Fruit fly (Drosophila melanogaster) whole organism, embryonic: ENCODE measurements around the gene Snapin.

Experiments used
- Asciz ChIP-seq: fragments of 200-800 bp; sonication (Bioruptor generic); optimal IDR thresholded peaks from 2 replicates; lab custom pipeline; 2017; ENCODE audit warnings: missing biosample characterization, mild to moderate bottlenecking, missing genetic modification characterization, missing genetic modification reagents
- Atf6 ChIP-seq: fragments of 200-800 bp; sonication (Bioruptor generic); IDR thresholded peaks from 2 replicates; pipeline ENCODE4 v1.3.6; 2022; ENCODE audit warnings: missing biosample characterization, missing genetic modification characterization
- B-H2 ChIP-seq: fragments of 200-800 bp; sonication (Bioruptor generic); optimal IDR thresholded peaks from 2 replicates; lab custom pipeline; 2018; ENCODE audit warnings: missing biosample characterization, mild to moderate bottlenecking, missing genetic modification characterization
- CG10321 ChIP-seq: fragments of 200-800 bp; sonication (Bioruptor generic); IDR thresholded peaks from 2 replicates; pipeline ENCODE4 v1.3.6; 2022; ENCODE audit warnings: missing biosample characterization, missing genetic modification characterization
- CG10654 ChIP-seq: fragments of 200-800 bp; sonication (Bioruptor generic); optimal IDR thresholded peaks from 2 replicates; lab custom pipeline; 2016; ENCODE audit warnings: missing biosample characterization, missing genetic modification characterization
- CG11696 ChIP-seq: fragments of 200-800 bp; sonication (Bioruptor generic); IDR thresholded peaks from 2 replicates; pipeline ENCODE4 v1.3.6; 2022; ENCODE audit warnings: missing biosample characterization, missing genetic modification characterization
- CG12391 ChIP-seq: fragments of 200-800 bp; sonication (Bioruptor generic); optimal IDR thresholded peaks from 3 replicates; lab custom pipeline; 2018; ENCODE audit warnings: missing biosample characterization, mild to moderate bottlenecking, missing genetic modification characterization, moderate library complexity
- CG12942 ChIP-seq: fragments of 200-800 bp; sonication (Bioruptor generic); optimal IDR thresholded peaks from 3 replicates; lab custom pipeline; 2016; ENCODE audit warnings: missing biosample characterization, missing genetic modification characterization
- CG15269 ChIP-seq: fragments of 200-800 bp; sonication (Bioruptor generic); optimal IDR thresholded peaks from 2 replicates; lab custom pipeline; 2018; ENCODE audit warnings: missing biosample characterization, mild to moderate bottlenecking, missing genetic modification characterization, moderate library complexity
- CG17568 ChIP-seq: fragments of 200-800 bp; sonication (Bioruptor generic); optimal IDR thresholded peaks from 2 replicates; lab custom pipeline; 2018; ENCODE audit warnings: missing biosample characterization, mild to moderate bottlenecking, missing genetic modification characterization, moderate library complexity
- CG18476 ChIP-seq: fragments of 200-800 bp; sonication (Bioruptor generic); optimal IDR thresholded peaks from 2 replicates; lab custom pipeline; 2016; ENCODE audit warnings: missing biosample characterization, mild to moderate bottlenecking, missing genetic modification characterization
- CG33213 ChIP-seq: fragments of 200-800 bp; sonication (Bioruptor generic); optimal IDR thresholded peaks from 3 replicates; lab custom pipeline; 2016; ENCODE audit warnings: missing biosample characterization, missing genetic modification characterization
- CG4360 ChIP-seq: fragments of 200-800 bp; sonication (Bioruptor generic); IDR thresholded peaks from 2 replicates; pipeline ENCODE4 v1.3.6; 2022; ENCODE audit warnings: missing biosample characterization, missing genetic modification characterization
- CG4820 ChIP-seq: fragments of 200-800 bp; sonication (Bioruptor generic); optimal IDR thresholded peaks from 3 replicates; lab custom pipeline; 2016; ENCODE audit warnings: missing biosample characterization, missing genetic modification characterization
- CG6175 ChIP-seq: fragments of 200-800 bp; sonication (Bioruptor generic); IDR thresholded peaks from 3 replicates; pipeline ENCODE4 v1.3.6; 2022; ENCODE audit warnings: missing biosample characterization, missing genetic modification characterization
- CG7271 ChIP-seq: fragments of 200-800 bp; sonication (Bioruptor generic); optimal IDR thresholded peaks from 2 replicates; lab custom pipeline; 2018; ENCODE audit warnings: missing biosample characterization, mild to moderate bottlenecking, missing genetic modification characterization, moderate library complexity
- CG7372 ChIP-seq: fragments of 200-800 bp; sonication (Bioruptor generic); IDR thresholded peaks from 2 replicates; pipeline ENCODE4 v1.3.6; 2022; ENCODE audit warnings: missing biosample characterization, missing genetic modification characterization
- CG8765 ChIP-seq: fragments of 200-800 bp; sonication (Bioruptor generic); IDR thresholded peaks from 2 replicates; pipeline ENCODE4 v1.3.6; 2022; ENCODE audit warnings: missing biosample characterization, missing genetic modification characterization
- D19A ChIP-seq: fragments of 200-800 bp; optimal IDR thresholded peaks from 3 replicates; lab custom pipeline; 2019; ENCODE audit warnings: missing biosample characterization, mild to moderate bottlenecking, missing genetic modification characterization, moderate library complexity
- Dek ChIP-seq: fragments of 200-800 bp; sonication (Bioruptor generic); optimal IDR thresholded peaks from 3 replicates; lab custom pipeline; 2019; ENCODE audit warnings: missing biosample characterization, mild to moderate bottlenecking, missing genetic modification characterization, moderate library complexity
- Dip2 ChIP-seq: fragments of 200-800 bp; sonication (Bioruptor generic); IDR thresholded peaks from 2 replicates; pipeline ENCODE4 v1.3.6; 2022; ENCODE audit warnings: missing biosample characterization, missing genetic modification characterization
- Dll ChIP-seq: fragments of 200-800 bp; sonication (Bioruptor generic); IDR thresholded peaks from 4 replicates; pipeline ENCODE4 v1.3.6; 2022; ENCODE audit warnings: missing biosample characterization, missing genetic modification characterization; ENCODE audit not compliant: partially characterized antibody
- Drgx ChIP-seq: fragments of 200-800 bp; sonication (Bioruptor generic); IDR thresholded peaks from 2 replicates; pipeline ENCODE4 v1.3.6; 2022; ENCODE audit warnings: missing biosample characterization, missing genetic modification characterization
- E2f2 ChIP-seq: fragments of 200-800 bp; sonication (Bioruptor generic); IDR thresholded peaks from 2 replicates; pipeline ENCODE4 v1.3.6; 2022; ENCODE audit warnings: missing biosample characterization, missing genetic modification characterization
- Fer1 ChIP-seq: fragments of 200-800 bp; sonication (Bioruptor generic); optimal IDR thresholded peaks from 2 replicates; lab custom pipeline; 2017; ENCODE audit warnings: missing biosample characterization, mild to moderate bottlenecking, missing genetic modification characterization
- HHEX ChIP-seq: fragments of 200-800 bp; sonication (Bioruptor generic); optimal IDR thresholded peaks from 3 replicates; lab custom pipeline; 2017; ENCODE audit warnings: missing biosample characterization, mild to moderate bottlenecking, missing genetic modification characterization, missing genetic modification reagents
- HLH54F ChIP-seq: fragments of 200-800 bp; sonication (Bioruptor generic); optimal IDR thresholded peaks from 3 replicates; lab custom pipeline; 2016; ENCODE audit warnings: missing biosample characterization, missing genetic modification characterization
- HmgD ChIP-seq: fragments of 200-800 bp; sonication (Bioruptor generic); optimal IDR thresholded peaks from 3 replicates; lab custom pipeline; 2016; ENCODE audit warnings: missing biosample characterization, missing genetic modification characterization
- Hr39 ChIP-seq: fragments of >200 bp; optimal IDR thresholded peaks from 2 replicates; lab custom pipeline; 2017
- Max ChIP-seq: fragments of 200-800 bp; sonication (Bioruptor generic); optimal IDR thresholded peaks from 2 replicates; lab custom pipeline; 2016; ENCODE audit warnings: missing biosample characterization, mild to moderate bottlenecking, missing genetic modification characterization
- Mrtf ChIP-seq: fragments of 200-800 bp; sonication (Bioruptor generic); IDR thresholded peaks from 3 replicates; pipeline ENCODE4 v1.3.6; 2022; ENCODE audit warnings: missing biosample characterization, missing genetic modification characterization
- Myb ChIP-seq: fragments of 200-800 bp; sonication (Bioruptor generic); optimal IDR thresholded peaks from 2 replicates; lab custom pipeline; 2016; ENCODE audit warnings: missing biosample characterization, missing genetic modification characterization
- NC2α ChIP-seq: fragments of 200-800 bp; sonication (Bioruptor generic); optimal IDR thresholded peaks from 2 replicates; lab custom pipeline; 2016; ENCODE audit warnings: missing biosample characterization, missing genetic modification characterization
- Sox100B ChIP-seq: fragments of 200-800 bp; sonication (Bioruptor generic); optimal IDR thresholded peaks from 3 replicates; lab custom pipeline; 2018; ENCODE audit warnings: missing biosample characterization, mild to moderate bottlenecking, missing genetic modification characterization
- Stat92E ChIP-seq, 3 experiments: fragments of >200 bp in 2 of 3; fragments of 200-800 bp in 1 of 3; sonication (Bioruptor generic) in 1 of 3; optimal IDR thresholded peaks; 2 replicates each; lab custom pipeline; 2017 to 2019; ENCODE audit warnings: missing biosample characterization in 3 of 3, missing genetic modification characterization in 3 of 3, mild to moderate bottlenecking in 1 of 3, moderate library complexity in 1 of 3
- abd-A ChIP-seq: fragments of 200-800 bp; sonication (Bioruptor generic); optimal IDR thresholded peaks from 3 replicates; lab custom pipeline; 2019; ENCODE audit warnings: missing biosample characterization, mild to moderate bottlenecking, missing genetic modification characterization, moderate library complexity
- al ChIP-seq: fragments of 200-800 bp; sonication (Bioruptor generic); IDR thresholded peaks from 2 replicates; pipeline ENCODE4 v1.3.6; 2022; ENCODE audit warnings: missing biosample characterization, missing genetic modification characterization
- chn ChIP-seq: fragments of 200-800 bp; sonication (Bioruptor generic); optimal IDR thresholded peaks from 2 replicates; lab custom pipeline; 2016; ENCODE audit warnings: missing biosample characterization, missing genetic modification characterization
- crc ChIP-seq: fragments of 200-800 bp; sonication (Bioruptor generic); optimal IDR thresholded peaks from 2 replicates; lab custom pipeline; 2016; ENCODE audit warnings: missing biosample characterization, missing genetic modification characterization
- dmrt99B ChIP-seq: fragments of 200-800 bp; sonication (Bioruptor generic); optimal IDR thresholded peaks from 2 replicates; lab custom pipeline; 2018; ENCODE audit warnings: missing biosample characterization, mild to moderate bottlenecking, missing genetic modification characterization, moderate library complexity
- dysf ChIP-seq: fragments of 200-800 bp; sonication (Bioruptor generic); IDR thresholded peaks from 3 replicates; pipeline ENCODE4 v1.3.6; 2022; ENCODE audit warnings: missing biosample characterization, missing genetic modification characterization
- ems ChIP-seq: fragments of 200-800 bp; sonication (Bioruptor generic); optimal IDR thresholded peaks from 3 replicates; lab custom pipeline; 2016; ENCODE audit warnings: missing biosample characterization, missing genetic modification characterization
- eve ChIP-seq, 2 experiments: fragments of >200 bp; optimal IDR thresholded peaks; 2 replicates each; lab custom pipeline; 2017; ENCODE audit warnings: missing biosample characterization in 2 of 2, missing genetic modification characterization in 2 of 2
- gsb ChIP-seq: fragments of 200-800 bp; sonication (Bioruptor generic); IDR thresholded peaks from 2 replicates; pipeline ENCODE4 v1.3.6; 2022; ENCODE audit warnings: missing biosample characterization, missing genetic modification characterization
- ham ChIP-seq: fragments of 200-800 bp; sonication (Bioruptor generic); IDR thresholded peaks from 2 replicates; pipeline ENCODE4 v1.3.6; 2022; ENCODE audit warnings: missing biosample characterization, missing genetic modification characterization
- jing ChIP-seq: fragments of 200-800 bp; sonication (Bioruptor generic); optimal IDR thresholded peaks from 2 replicates; lab custom pipeline; 2018; ENCODE audit warnings: missing biosample characterization, mild to moderate bottlenecking, missing genetic modification characterization
- kay ChIP-seq: fragments of 200-800 bp; sonication (Bioruptor generic); optimal IDR thresholded peaks from 2 replicates; lab custom pipeline; 2016; ENCODE audit warnings: missing biosample characterization, missing genetic modification characterization
- lov ChIP-seq, 2 experiments: fragments of 200-800 bp in 1 of 2; fragments of >200 bp in 1 of 2; sonication (Bioruptor generic) in 1 of 2; IDR thresholded peaks in 1 of 2; optimal IDR thresholded peaks in 1 of 2; 2 replicates in 1 of 2; 3 replicates in 1 of 2; pipeline versions ENCODE4 v1.3.6 to Lab custom; 2017 to 2022; ENCODE audit warnings: missing biosample characterization in 1 of 2, missing genetic modification characterization in 1 of 2
- pan ChIP-seq, 4 experiments: fragments of >200 bp in 3 of 4; fragments of 200-800 bp in 1 of 4; sonication (Bioruptor generic) in 1 of 4; optimal IDR thresholded peaks in 3 of 4; IDR thresholded peaks in 1 of 4; 2 replicates each; pipeline versions ENCODE4 v1.3.6 to Lab custom; 2017 to 2022; ENCODE audit warnings: missing biosample characterization in 2 of 4, missing genetic modification characterization in 2 of 4, mixed read lengths in 1 of 4
- ranshi ChIP-seq: fragments of 200-800 bp; sonication (Bioruptor generic); IDR thresholded peaks from 2 replicates; pipeline ENCODE4 v1.3.6; 2022; ENCODE audit warnings: missing biosample characterization, missing genetic modification characterization
- repo ChIP-seq: fragments of 200-800 bp; sonication (Bioruptor generic); optimal IDR thresholded peaks from 2 replicates; lab custom pipeline; 2016; ENCODE audit warnings: missing biosample characterization, missing genetic modification characterization

Gene Snapin

DNA sequence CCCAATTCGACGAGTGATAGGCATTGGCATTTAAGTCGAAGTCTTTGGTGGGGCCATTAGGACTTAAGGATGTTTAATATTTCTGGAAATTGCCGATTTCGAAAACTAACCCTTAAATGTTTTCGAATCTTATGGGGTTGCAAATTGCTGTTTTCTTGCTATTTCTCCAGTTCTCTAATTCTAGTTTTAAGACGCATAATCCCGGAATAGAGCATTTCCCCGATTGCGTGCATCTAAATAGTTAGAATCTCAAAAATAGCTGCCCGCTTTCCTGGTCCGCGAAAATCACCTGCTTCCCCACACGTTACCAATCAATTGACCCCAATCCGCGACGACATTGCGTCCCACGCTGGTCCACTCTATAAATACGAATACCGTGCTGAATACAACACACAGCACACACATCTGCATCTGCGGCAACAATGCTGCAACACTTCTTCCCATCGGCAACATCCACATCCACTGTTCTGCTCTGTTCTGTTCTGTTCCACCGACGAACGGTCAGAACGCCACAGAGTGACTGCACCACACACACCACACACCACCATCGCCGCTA lies 7.5 kb downstream of the Snapin start, which contains the start of gene Bacc (continued):
- no peak for TF ChIP-seq Hr39 (lab: Kevin White, UChicago)
- TF ChIP-seq CG10654 = peak; percentile 80
- no peak for TF ChIP-seq CG10321
- no peak for TF ChIP-seq E2f2 (GFP tag; lab: Robert Waterston, UW)
- TF ChIP-seq NC2α (GFP tag; lab: Kevin White, UChicago) = peak; percentile 73
- TF ChIP-seq Myb (GFP tag; lab: Kevin White, UChicago) = peak; percentile 83
- TF ChIP-seq ranshi = no peak
- TF ChIP-seq dysf (GFP tag; lab: Robert Waterston, UW) = no peak
- TF ChIP-seq Stat92E (GFP tag; optimal IDR thresholded peaks at IDR 0.05; lab: Kevin White, UChicago) = no peak
- peak; percentile 91 for TF ChIP-seq Fer1 (GFP tag; lab: Kevin White, UChicago)
- no peak for TF ChIP-seq Dll (GFP tag; lab: Robert Waterston, UW)
- peak; percentile 80 for TF ChIP-seq CG18476 (GFP tag; lab: Kevin White, UChicago)
- TF ChIP-seq HLH54F = peak; percentile 89
- TF ChIP-seq CG4360 (GFP tag; lab: Robert Waterston, UW) = no peak
- TF ChIP-seq Atf6 (GFP tag; lab: Robert Waterston, UW) = no peak
- peak; percentile 84 for TF ChIP-seq Max (GFP tag; lab: Kevin White, UChicago)
- peak; percentile 84 for TF ChIP-seq D19A (tag; lab: Kevin White, UChicago)
- TF ChIP-seq CG33213 = peak; percentile 55
- TF ChIP-seq Sox100B = peak; percentile 92
- no peak for TF ChIP-seq abd-A (tag; lab: Kevin White, UChicago)
- TF ChIP-seq CG17568 (GFP tag; lab: Kevin White, UChicago) = peak; percentile 83
- peak; percentile 83 for TF ChIP-seq Asciz (GFP tag; lab: Kevin White, UChicago)
- TF ChIP-seq kay (GFP tag; lab: Kevin White, UChicago) = peak; percentile 50
- no peak for TF ChIP-seq al (GFP tag; lab: Robert Waterston, UW)
- no peak for TF ChIP-seq CG11696
- peak; percentile 80 for TF ChIP-seq CG4820 (GFP tag; lab: Kevin White, UChicago)
- TF ChIP-seq Dip2 (GFP tag; lab: Robert Waterston, UW) = no peak
- TF ChIP-seq CG8765 (GFP tag; lab: Robert Waterston, UW) = no peak
- peak; percentile 58 for TF ChIP-seq chn (GFP tag; lab: Kevin White, UChicago)
- no peak for TF ChIP-seq eve (GFP tag; optimal IDR thresholded peaks at IDR 0.05; lab: Kevin White, UChicago)
- no peak for TF ChIP-seq CG7271 (tag; lab: Kevin White, UChicago)
- no peak for TF ChIP-seq Mrtf (GFP tag; lab: Robert Waterston, UW)
- TF ChIP-seq B-H2 = peak; percentile 21
- peak; percentile 73 for TF ChIP-seq jing (GFP tag; lab: Kevin White, UChicago)
- no peak for TF ChIP-seq CG7372
- TF ChIP-seq CG6175 (GFP tag; lab: Robert Waterston, UW) = no peak
- TF ChIP-seq CG12942 (GFP tag; lab: Kevin White, UChicago) = peak; percentile 80
- TF ChIP-seq gsb = no peak
- no peak for TF ChIP-seq Drgx (GFP tag; lab: Robert Waterston, UW)
- no peak for TF ChIP-seq pan (optimal IDR thresholded peaks at IDR 0.05; lab: Kevin White, UChicago)
- TF ChIP-seq pan (GFP tag; optimal IDR thresholded peaks at IDR 0.05 in 1 of 2, IDR thresholded peaks at IDR 0.05 in 1 of 2) = no peak
- TF ChIP-seq ham (GFP tag; lab: Robert Waterston, UW) = no peak
- TF ChIP-seq repo = peak; percentile 86
- peak; percentile 78 for TF ChIP-seq ems (GFP tag; lab: Kevin White, UChicago)
- TF ChIP-seq CG15269 (tag; lab: Kevin White, UChicago) = peak; percentile 92
- peak; percentile 52 for TF ChIP-seq HmgD (GFP tag; lab: Kevin White, UChicago)
- TF ChIP-seq Dek (tag; lab: Kevin White, UChicago) = peak; percentile 77
- TF ChIP-seq lov (optimal IDR thresholded peaks at IDR 0.05; lab: Kevin White, UChicago) = peak; percentile 67
- TF ChIP-seq lov (GFP tag; IDR thresholded peaks at IDR 0.05; lab: Robert Waterston, UW) = no peak
- peak; percentile 90 for TF ChIP-seq dmrt99B
- peak; percentile 92 for TF ChIP-seq HHEX
- TF ChIP-seq crc (GFP tag; lab: Kevin White, UChicago) = peak; percentile 90
- peak; percentile 83 for TF ChIP-seq CG12391 (tag; lab: Kevin White, UChicago)
